Worm (Caenorhabditis elegans) whole organism, mixed stage, embryonic: Measurements from ENCODE around the gene clec-140.

Experiments
- bed-3 ChIP-seq: fragments of 200-800 bp; sonication (Bioruptor generic); optimal IDR thresholded peaks from 3 replicates; lab custom pipeline; 2018; ENCODE audit warnings: mild to moderate bottlenecking, missing genetic modification characterization, moderate library complexity, missing compliant biosample characterization
- elt-1 ChIP-seq: sonication (generic microtip); optimal IDR thresholded peaks from 2 replicates; lab custom pipeline; 2017; ENCODE audit warnings: missing genetic modification characterization, mild to moderate bottlenecking, missing compliant biosample characterization, antibody characterized with exemption, moderate library complexity, borderline replicate concordance; ENCODE audit not compliant: insufficient read depth
- flh-1 ChIP-seq: fragments of 200-800 bp; sonication (Bioruptor generic); optimal IDR thresholded peaks from 2 replicates; lab custom pipeline; 2018; ENCODE audit warnings: mild to moderate bottlenecking, missing genetic modification characterization, moderate library complexity, missing compliant biosample characterization
- hlh-1 ChIP-seq: fragments of 150-350 bp; optimal IDR thresholded peaks from 2 replicates; lab custom pipeline; 2014; ENCODE audit warnings: missing biosample characterization, missing genetic modification reagents, missing genetic modification characterization
- lsy-2 ChIP-seq: fragments of 150-350 bp; optimal IDR thresholded peaks from 2 replicates; lab custom pipeline; 2014; ENCODE audit warnings: missing biosample characterization, missing genetic modification characterization
- mab-5 ChIP-seq: fragments of 150-350 bp; optimal IDR thresholded peaks from 2 replicates; lab custom pipeline; 2014; ENCODE audit warnings: missing biosample characterization, missing genetic modification characterization
- nhr-12 ChIP-seq: fragments of 150-350 bp; optimal IDR thresholded peaks from 2 replicates; lab custom pipeline; 2014; ENCODE audit warnings: missing biosample characterization, missing genetic modification characterization
- nhr-28 ChIP-seq: fragments of 150-350 bp; optimal IDR thresholded peaks from 2 replicates; lab custom pipeline; 2014; ENCODE audit warnings: missing biosample characterization, missing genetic modification characterization
- nhr-76 ChIP-seq: sonication (generic microtip); optimal IDR thresholded peaks from 2 replicates; lab custom pipeline; 2017; ENCODE audit warnings: missing biosample characterization, missing genetic modification characterization
- pha-4 ChIP-seq: fragments of 150-350 bp; optimal IDR thresholded peaks from 2 replicates; lab custom pipeline; 2018; ENCODE audit warnings: missing biosample characterization, missing genetic modification reagents, missing genetic modification characterization
- snpc-4 ChIP-seq: fragments of 150-350 bp; optimal IDR thresholded peaks from 2 replicates; lab custom pipeline; 2014; ENCODE audit warnings: missing biosample characterization, missing genetic modification characterization
- unc-62 ChIP-seq: fragments of 150-350 bp; optimal IDR thresholded peaks from 2 replicates; lab custom pipeline; 2014; ENCODE audit warnings: missing biosample characterization, missing genetic modification reagents, missing genetic modification characterization
- ztf-11 ChIP-seq: fragments of 150-350 bp; optimal IDR thresholded peaks from 2 replicates; lab custom pipeline; 2014; ENCODE audit warnings: missing biosample characterization, missing genetic modification characterization

DNA sequence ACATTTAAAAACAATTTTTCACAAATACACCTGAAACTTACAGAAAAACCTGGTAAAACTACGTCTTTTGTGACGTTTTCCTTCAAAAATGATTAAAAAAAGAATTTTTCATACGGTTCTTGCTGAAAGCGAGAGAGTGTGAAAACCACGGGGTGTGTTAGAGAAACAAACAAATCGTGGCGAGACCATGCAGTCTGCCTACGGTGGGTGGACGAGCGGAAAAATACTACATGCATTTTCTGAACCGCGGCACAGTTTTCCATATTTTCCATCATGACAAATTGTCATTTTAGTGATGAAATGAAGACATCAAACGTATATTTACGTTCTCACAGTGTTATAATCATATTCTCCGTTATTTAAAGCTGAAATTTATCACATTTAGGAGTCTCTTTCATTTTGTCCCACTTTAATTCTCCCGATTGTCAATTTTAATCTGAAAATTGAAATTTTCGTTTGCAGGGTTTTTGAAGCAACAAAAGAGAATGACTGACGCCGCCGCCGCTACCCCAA, 33.6 kb downstream of the clec-140 start, which contains the start of the genes F10G7.9 and tsn-1:
- no peak for TF ChIP-seq ztf-11
- TF ChIP-seq pha-4: peak; percentile 57
- no peak for TF ChIP-seq nhr-76
- TF ChIP-seq snpc-4 (tag; lab: Kevin White, UChicago): no peak
- TF ChIP-seq unc-62 (GFP tag; lab: Kevin White, UChicago): no peak
- no peak for TF ChIP-seq mab-5 (tag; lab: Kevin White, UChicago)
- TF ChIP-seq nhr-12 (tag; lab: Kevin White, UChicago): no peak
- no peak for TF ChIP-seq bed-3 (GFP tag; lab: Kevin White, UChicago)
- TF ChIP-seq elt-1 (tag; lab: Kevin White, UChicago): no peak
- TF ChIP-seq nhr-28 (tag; lab: Kevin White, UChicago): no peak
- no peak for TF ChIP-seq flh-1
- no peak for TF ChIP-seq hlh-1 (tag; lab: Kevin White, UChicago)
- TF ChIP-seq lsy-2 (tag; lab: Kevin White, UChicago): peak; percentile 95
